Worm (Caenorhabditis elegans) whole organism, L4 larva: ENCODE measurements around the gene sri-26.

Source experiments
- F10B5.3 ChIP-seq: sonication (generic microtip); optimal IDR thresholded peaks from 2 replicates; lab custom pipeline; 2016; ENCODE audit warnings: mild to moderate bottlenecking, missing genetic modification characterization, missing compliant biosample characterization
- F37D6.2 ChIP-seq: sonication (generic microtip); optimal IDR thresholded peaks from 2 replicates; lab custom pipeline; 2016; ENCODE audit warnings: mild to moderate bottlenecking, missing genetic modification characterization, missing compliant biosample characterization
- F49E8.2 ChIP-seq: sonication (generic microtip); optimal IDR thresholded peaks from 2 replicates; lab custom pipeline; 2016; ENCODE audit warnings: missing compliant biosample characterization, mild to moderate bottlenecking, missing genetic modification characterization, borderline replicate concordance
- R02D3.7 ChIP-seq: fragments of 150-350 bp; sonication (generic microtip); optimal IDR thresholded peaks from 3 replicates; lab custom pipeline; 2014; ENCODE audit warnings: missing biosample characterization, missing genetic modification characterization
- T20F7.1 ChIP-seq: fragments of 200-800 bp; sonication (Bioruptor generic); optimal IDR thresholded peaks from 2 replicates; lab custom pipeline; 2018; ENCODE audit warnings: mild to moderate bottlenecking, missing genetic modification characterization, missing compliant biosample characterization
- T26A8.4 ChIP-seq: fragments of 200-800 bp; sonication (Bioruptor generic); IDR thresholded peaks from 2 replicates; pipeline ENCODE4 v1.3.6; 2022; ENCODE audit warnings: missing genetic modification characterization, missing compliant biosample characterization
- Y105C5A.15 ChIP-seq: fragments of 200-800 bp; sonication (Bioruptor generic); IDR thresholded peaks from 2 replicates; pipeline ENCODE4 v1.3.6; 2022; ENCODE audit warnings: missing genetic modification characterization, missing compliant biosample characterization
- Y5F2A.4 ChIP-seq: fragments of 200-800 bp; sonication (Bioruptor generic); optimal IDR thresholded peaks from 2 replicates; lab custom pipeline; 2018; ENCODE audit warnings: mild to moderate bottlenecking, missing genetic modification characterization, missing compliant biosample characterization
- ZK546.5 ChIP-seq, 2 experiments: sonication (generic microtip); optimal IDR thresholded peaks; 2 replicates each; lab custom pipeline; 2017; ENCODE audit warnings: missing biosample characterization in 2 of 2, missing genetic modification characterization in 2 of 2
- aha-1 ChIP-seq: fragments of 150-350 bp; peaks from one replicate; lab custom pipeline; 2014; ENCODE audit warnings: missing biosample characterization, missing genetic modification characterization
- aly-2 ChIP-seq: sonication (generic microtip); optimal IDR thresholded peaks from 2 replicates; lab custom pipeline; 2018; ENCODE audit warnings: missing biosample characterization, missing genetic modification characterization
- ama-1 ChIP-seq: fragments of 150-350 bp; optimal IDR thresholded peaks from 2 replicates; lab custom pipeline; 2014; ENCODE audit warnings: inconsistent platforms, mixed read lengths
- arid-1 ChIP-seq: fragments of 200-800 bp; sonication (Bioruptor generic); conservative IDR thresholded peaks from 2 replicates; pipeline ENCODE4 v1.3.6; 2022; ENCODE audit warnings: missing genetic modification reagents, missing genetic modification characterization, missing compliant biosample characterization
- ceh-20 ChIP-seq: fragments of 200-800 bp; sonication (Bioruptor generic); IDR thresholded peaks from 2 replicates; pipeline ENCODE4 v1.3.6; 2022; ENCODE audit warnings: missing genetic modification reagents, missing genetic modification characterization, missing compliant biosample characterization
- ctbp-1 ChIP-seq: fragments of 200-800 bp; sonication (Bioruptor generic); IDR thresholded peaks from 2 replicates; pipeline ENCODE4 v1.3.6; 2022; ENCODE audit warnings: missing genetic modification reagents, missing genetic modification characterization, missing compliant biosample characterization
- daf-12 ChIP-seq: fragments of 150-350 bp; optimal IDR thresholded peaks from 2 replicates; lab custom pipeline; 2014; ENCODE audit warnings: missing biosample characterization, missing genetic modification reagents, missing genetic modification characterization
- dmd-6 ChIP-seq: fragments of 200-800 bp; sonication (Bioruptor generic); IDR thresholded peaks from 2 replicates; pipeline ENCODE4 v1.3.6; 2022; ENCODE audit warnings: missing genetic modification reagents, missing genetic modification characterization, missing compliant biosample characterization
- dmd-8 ChIP-seq: fragments of 200-800 bp; sonication (Bioruptor generic); IDR thresholded peaks from 2 replicates; pipeline ENCODE4 v1.3.6; 2022; ENCODE audit warnings: missing genetic modification characterization, missing compliant biosample characterization
- duxl-1 ChIP-seq: sonication (generic microtip); optimal IDR thresholded peaks from 2 replicates; lab custom pipeline; 2016; ENCODE audit warnings: mild to moderate bottlenecking, missing genetic modification characterization, moderate library complexity, missing compliant biosample characterization; ENCODE audit not compliant: poor library complexity
- dve-1 ChIP-seq: sonication (generic microtip); optimal IDR thresholded peaks from 2 replicates; lab custom pipeline; 2017; ENCODE audit warnings: antibody characterized with exemption, mild to moderate bottlenecking, missing genetic modification characterization, missing compliant biosample characterization; ENCODE audit not compliant: insufficient read depth
- fos-1 ChIP-seq: fragments of 150-350 bp; optimal IDR thresholded peaks from 2 replicates; lab custom pipeline; 2014; ENCODE audit warnings: missing biosample characterization, missing genetic modification characterization
- hlh-11 ChIP-seq: fragments of 200-800 bp; sonication (Bioruptor generic); optimal IDR thresholded peaks from 2 replicates; lab custom pipeline; 2018; ENCODE audit warnings: mild to moderate bottlenecking, missing genetic modification characterization, missing compliant biosample characterization
- hlh-30 ChIP-seq: sonication (generic microtip); optimal IDR thresholded peaks from 2 replicates; lab custom pipeline; 2017; ENCODE audit warnings: antibody characterized with exemption, mild to moderate bottlenecking, missing genetic modification characterization, missing compliant biosample characterization; ENCODE audit not compliant: insufficient read depth
- lim-7 ChIP-seq: fragments of 200-800 bp; sonication (Bioruptor generic); IDR thresholded peaks from 2 replicates; pipeline ENCODE4 v1.3.6; 2022; ENCODE audit warnings: missing genetic modification characterization, missing compliant biosample characterization
- lin-13 ChIP-seq: fragments of 150-350 bp; optimal IDR thresholded peaks from 2 replicates; lab custom pipeline; 2014; ENCODE audit warnings: missing biosample characterization, missing genetic modification reagents, missing genetic modification characterization
- lin-39 ChIP-seq: fragments of 150-350 bp; optimal IDR thresholded peaks from 2 replicates; lab custom pipeline; 2014; ENCODE audit warnings: missing biosample characterization, missing genetic modification reagents, missing genetic modification characterization
- lir-3 ChIP-seq: sonication (generic microtip); optimal IDR thresholded peaks from 2 replicates; lab custom pipeline; 2016; ENCODE audit warnings: mild to moderate bottlenecking, missing genetic modification characterization, missing compliant biosample characterization
- madf-5 ChIP-seq, 2 experiments: fragments of 200-800 bp; sonication (Bioruptor generic); IDR thresholded peaks; 2 replicates each; pipeline ENCODE4 v1.3.6; 2022; ENCODE audit warnings: missing compliant biosample characterization in 2 of 2, missing genetic modification characterization in 2 of 2
- madf-9 ChIP-seq: fragments of 200-800 bp; sonication (Bioruptor generic); conservative IDR thresholded peaks from 2 replicates; pipeline ENCODE4 v1.3.6; 2022; ENCODE audit warnings: missing genetic modification reagents, missing genetic modification characterization, missing compliant biosample characterization
- mep-1 ChIP-seq: fragments of 150-350 bp; sonication (generic microtip); optimal IDR thresholded peaks from 3 replicates; lab custom pipeline; 2014; ENCODE audit warnings: missing biosample characterization, missing genetic modification characterization
- mes-2 ChIP-seq: sonication (generic microtip); optimal IDR thresholded peaks from 2 replicates; lab custom pipeline; 2016; ENCODE audit warnings: missing genotype, mild to moderate bottlenecking, missing genetic modification characterization, missing compliant biosample characterization; ENCODE audit not compliant: poor library complexity, severe bottlenecking
- mxl-2 ChIP-seq: fragments of 200-800 bp; sonication (Bioruptor generic); conservative IDR thresholded peaks from 2 replicates; pipeline ENCODE4 v1.3.6; 2022; ENCODE audit warnings: missing genetic modification reagents, missing genetic modification characterization, missing compliant biosample characterization
- nhr-11 ChIP-seq: fragments of 150-350 bp; optimal IDR thresholded peaks from 2 replicates; lab custom pipeline; 2014; ENCODE audit warnings: missing biosample characterization, missing genetic modification characterization
- nhr-25 ChIP-seq: sonication (generic microtip); optimal IDR thresholded peaks from 2 replicates; lab custom pipeline; 2017; ENCODE audit warnings: missing genetic modification characterization, mild to moderate bottlenecking, missing compliant biosample characterization, antibody characterized with exemption, moderate library complexity, borderline replicate concordance; ENCODE audit not compliant: insufficient read depth
- nhr-28 ChIP-seq: fragments of 150-350 bp; optimal IDR thresholded peaks from 2 replicates; lab custom pipeline; 2014; ENCODE audit warnings: missing biosample characterization, missing genetic modification characterization
- nhr-42 ChIP-seq: fragments of 200-800 bp; sonication (Bioruptor generic); IDR thresholded peaks from 2 replicates; pipeline ENCODE4 v1.3.6; 2022; ENCODE audit warnings: missing genetic modification characterization, missing compliant biosample characterization
- nhr-48 ChIP-seq: sonication (generic microtip); optimal IDR thresholded peaks from 2 replicates; lab custom pipeline; 2016; ENCODE audit warnings: mild to moderate bottlenecking, missing genetic modification characterization, missing compliant biosample characterization
- nhr-6 ChIP-seq: fragments of 150-350 bp; optimal IDR thresholded peaks from 2 replicates; lab custom pipeline; 2014; ENCODE audit warnings: missing biosample characterization, missing genetic modification characterization
- rbr-2 ChIP-seq: sonication (generic microtip); optimal IDR thresholded peaks from 2 replicates; lab custom pipeline; 2016; ENCODE audit warnings: missing genotype, missing genetic modification characterization, missing compliant biosample characterization
- saeg-2 ChIP-seq: fragments of 200-800 bp; sonication (Bioruptor generic); IDR thresholded peaks from 2 replicates; pipeline ENCODE4 v1.3.6; 2022; ENCODE audit warnings: missing genetic modification reagents, missing genetic modification characterization, missing compliant biosample characterization
- set-16 ChIP-seq: fragments of 200-800 bp; sonication (Bioruptor generic); IDR thresholded peaks from 2 replicates; pipeline ENCODE4 v1.3.6; 2022; ENCODE audit warnings: missing genetic modification reagents, missing genetic modification characterization, missing compliant biosample characterization
- snpc-4 ChIP-seq: fragments of 150-350 bp; optimal IDR thresholded peaks from 2 replicates; lab custom pipeline; 2014; ENCODE audit warnings: missing biosample characterization, missing genetic modification characterization
- spr-1 ChIP-seq: sonication (generic microtip); optimal IDR thresholded peaks from 2 replicates; lab custom pipeline; 2016; ENCODE audit warnings: mild to moderate bottlenecking, missing genetic modification characterization, missing compliant biosample characterization
- spr-3 ChIP-seq: fragments of 200-800 bp; sonication (Bioruptor generic); optimal IDR thresholded peaks from 2 replicates; lab custom pipeline; 2018; ENCODE audit warnings: mild to moderate bottlenecking, missing genetic modification characterization, missing compliant biosample characterization
- tag-97 ChIP-seq: fragments of 200-800 bp; sonication (Bioruptor generic); IDR thresholded peaks from 2 replicates; pipeline ENCODE4 v1.3.6; 2022; ENCODE audit warnings: missing genetic modification characterization, missing compliant biosample characterization
- unc-39 ChIP-seq: sonication (generic microtip); optimal IDR thresholded peaks from 2 replicates; lab custom pipeline; 2017; ENCODE audit warnings: missing biosample characterization, missing genetic modification characterization
- unc-62 ChIP-seq, 3 experiments: fragments of 150-350 bp in 1 of 3; sonication (generic microtip); optimal IDR thresholded peaks in 2 of 3; peaks in 1 of 3; 1 replicate in 1 of 3; 2 replicates in 2 of 3; lab custom pipeline; 2014 to 2017; ENCODE audit warnings: missing biosample characterization in 3 of 3, missing genetic modification characterization in 3 of 3, missing genetic modification reagents in 3 of 3, missing genotype in 1 of 3
- vab-7 ChIP-seq: fragments of 200-800 bp; sonication (Bioruptor generic); IDR thresholded peaks from 2 replicates; pipeline ENCODE4 v1.3.6; 2022; ENCODE audit warnings: missing genetic modification reagents, missing genetic modification characterization, missing compliant biosample characterization
- zag-1 ChIP-seq: fragments of 150-350 bp; optimal IDR thresholded peaks from 2 replicates; lab custom pipeline; 2014; ENCODE audit warnings: missing biosample characterization, missing genetic modification characterization
- zfp-3 ChIP-seq: fragments of 200-800 bp; sonication (Bioruptor generic); conservative IDR thresholded peaks from 2 replicates; pipeline ENCODE4 v1.3.6; 2022; ENCODE audit warnings: missing genetic modification reagents, missing genetic modification characterization, missing compliant biosample characterization
- zip-11 ChIP-seq: fragments of 200-800 bp; sonication (Bioruptor generic); IDR thresholded peaks from 2 replicates; pipeline ENCODE4 v1.3.6; 2022; ENCODE audit warnings: missing genetic modification characterization, missing compliant biosample characterization
- ztf-7 ChIP-seq: fragments of 150-350 bp; optimal IDR thresholded peaks from 2 replicates; lab custom pipeline; 2014; ENCODE audit warnings: missing biosample characterization, missing genetic modification characterization

Gene sri-26

DNA sequence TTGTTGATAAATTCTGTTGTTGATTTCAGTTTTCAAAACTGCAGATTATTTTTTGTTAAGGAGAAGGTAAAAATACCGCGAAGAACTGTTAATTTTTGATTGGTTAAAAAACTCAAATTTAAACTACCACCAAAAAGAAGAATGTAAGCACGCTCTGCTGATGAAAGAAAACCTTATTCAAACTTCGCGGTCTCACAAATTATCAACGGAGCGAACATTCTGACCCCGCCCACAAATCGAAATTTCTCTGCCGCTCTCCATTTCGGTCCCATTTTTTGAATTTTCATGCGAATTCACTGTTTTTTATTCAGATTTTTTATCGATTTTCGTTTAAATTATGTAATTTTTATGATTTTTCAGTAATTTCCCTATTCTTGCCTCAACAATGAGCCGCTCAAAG lies 25.7 kb upstream of the sri-26 start, which contains the start of gene cyn-3 (continued):
- peak; percentile 9 for TF ChIP-seq nhr-48 (tag; lab: Kevin White, UChicago)
- TF ChIP-seq duxl-1, result peak; percentile 51
- TF ChIP-seq snpc-4 (tag; lab: Kevin White, UChicago), result no peak
- no peak for TF ChIP-seq zfp-3 (GFP tag; lab: Robert Waterston, UW)
- TF ChIP-seq zag-1 (tag; lab: Kevin White, UChicago), result no peak
- TF ChIP-seq lir-3 (tag; lab: Kevin White, UChicago), result no peak
- TF ChIP-seq dmd-6, result peak; percentile 66
- no peak for TF ChIP-seq vab-7
- TF ChIP-seq tag-97 (GFP tag; lab: Robert Waterston, UW), result no peak
- TF ChIP-seq nhr-28, result peak; percentile 59
- no peak for TF ChIP-seq F49E8.2 (tag; lab: Kevin White, UChicago)
- no peak for TF ChIP-seq mxl-2 (GFP tag; lab: Robert Waterston, UW)
- no peak for TF ChIP-seq aly-2
- TF ChIP-seq unc-39 (tag; lab: Kevin White, UChicago), result no peak
- TF ChIP-seq F10B5.3 (tag; lab: Kevin White, UChicago), result no peak
- peak; percentile 81 for TF ChIP-seq rbr-2 (tag; lab: Kevin White, UChicago)
- TF ChIP-seq ztf-7 (tag; lab: Kevin White, UChicago), result peak; percentile 63
- TF ChIP-seq Y105C5A.15 (GFP tag; lab: Robert Waterston, UW), result no peak
- peak; percentile 45 for TF ChIP-seq F37D6.2 (tag; lab: Kevin White, UChicago)
- no peak for TF ChIP-seq R02D3.7
- peak; percentile 92 for TF ChIP-seq dve-1
- peak; percentile 92 for TF ChIP-seq mes-2 (tag; lab: Kevin White, UChicago)
- TF ChIP-seq madf-9 (GFP tag; lab: Robert Waterston, UW), result no peak
- no peak for TF ChIP-seq ZK546.5 (tag; optimal IDR thresholded peaks at IDR 0.05; lab: Kevin White, UChicago)
- no peak for TF ChIP-seq Y5F2A.4 (GFP tag; lab: Kevin White, UChicago)
- peak; percentile 68 for TF ChIP-seq T26A8.4 (GFP tag; lab: Robert Waterston, UW)
- peak; percentile 86 for TF ChIP-seq mep-1 (tag; lab: Kevin White, UChicago)
- TF ChIP-seq aha-1 (tag; lab: Kevin White, UChicago), result peak; percentile 18
- TF ChIP-seq fos-1 (tag; lab: Kevin White, UChicago), result no peak
- TF ChIP-seq spr-1 (tag; lab: Kevin White, UChicago), result no peak
- TF ChIP-seq nhr-42 (GFP tag; lab: Robert Waterston, UW), result no peak
- TF ChIP-seq saeg-2, result no peak
- peak; percentile 77 for TF ChIP-seq T20F7.1 (GFP tag; lab: Kevin White, UChicago)
- no peak for TF ChIP-seq set-16 (GFP tag; lab: Robert Waterston, UW)
- TF ChIP-seq dmd-8 (GFP tag; lab: Robert Waterston, UW), result no peak
- peak; percentile 69 for TF ChIP-seq nhr-11 (tag; lab: Kevin White, UChicago)
- no peak for TF ChIP-seq spr-3 (GFP tag; lab: Kevin White, UChicago)
- TF ChIP-seq arid-1 (GFP tag; lab: Robert Waterston, UW), result peak; percentile 71
- peak; percentile 67 for TF ChIP-seq ctbp-1 (GFP tag; lab: Robert Waterston, UW)
- TF ChIP-seq nhr-25 (tag; lab: Kevin White, UChicago), result peak; percentile 28
- no peak for TF ChIP-seq daf-12 (tag; lab: Kevin White, UChicago)
- peak; percentile 79 for TF ChIP-seq hlh-30 (tag; lab: Kevin White, UChicago)
- TF ChIP-seq madf-5 (GFP tag; IDR thresholded peaks at IDR 0.05; lab: Robert Waterston, UW), result no peak
- TF ChIP-seq lim-7 (GFP tag; lab: Robert Waterston, UW), result no peak
- TF ChIP-seq lin-13 (GFP tag; lab: Kevin White, UChicago), result no peak
- no peak for TF ChIP-seq lin-39
- no peak for TF ChIP-seq ceh-20 (GFP tag; lab: Robert Waterston, UW)
- TF ChIP-seq hlh-11 (tag; lab: Kevin White, UChicago), result peak; percentile 73
- TF ChIP-seq nhr-6 (tag; lab: Kevin White, UChicago), result peak; percentile 99
- no peak for TF ChIP-seq zip-11 (GFP tag; lab: Robert Waterston, UW)
- TF ChIP-seq unc-62 (GFP tag; optimal IDR thresholded peaks at IDR 0.05 in 1 of 2; lab: Kevin White, UChicago), result peak in 1 of 2 experiments; percentile 85
- no peak for TF ChIP-seq unc-62 (tag; optimal IDR thresholded peaks at IDR 0.05; lab: Kevin White, UChicago)
- peak; percentile 2 for TF ChIP-seq ama-1
